Fruit fly (Drosophila melanogaster) whole organism, embryonic: ENCODE data around the gene Rdh.
A peak's percentile ranks its signal among the peaks of the same experiment; 100 is the strongest.

Source experiments
- Abd-B ChIP-seq: fragments of 200-800 bp; sonication (Bioruptor generic); optimal IDR thresholded peaks from 2 replicates; lab custom pipeline; 2018; ENCODE audit warnings: missing biosample characterization, mild to moderate bottlenecking, missing genetic modification characterization, moderate library complexity
- Antp ChIP-seq: fragments of 200-800 bp; sonication (Bioruptor generic); optimal IDR thresholded peaks from 3 replicates; lab custom pipeline; 2016; ENCODE audit warnings: missing biosample characterization, missing genetic modification characterization
- CG10209 ChIP-seq: fragments of 200-800 bp; sonication (Bioruptor generic); optimal IDR thresholded peaks from 3 replicates; lab custom pipeline; 2017; ENCODE audit warnings: missing biosample characterization, mild to moderate bottlenecking, missing genetic modification characterization, missing genetic modification reagents
- CG10979 ChIP-seq: fragments of 200-800 bp; sonication (Bioruptor generic); optimal IDR thresholded peaks from 2 replicates; lab custom pipeline; 2018; ENCODE audit warnings: missing biosample characterization, mild to moderate bottlenecking, missing genetic modification characterization, moderate library complexity
- CG11247 ChIP-seq: fragments of 200-800 bp; sonication (Bioruptor generic); IDR thresholded peaks from 2 replicates; pipeline ENCODE4 v1.3.6; 2022; ENCODE audit warnings: missing biosample characterization, missing genetic modification characterization
- CG12391 ChIP-seq: fragments of 200-800 bp; sonication (Bioruptor generic); optimal IDR thresholded peaks from 3 replicates; lab custom pipeline; 2018; ENCODE audit warnings: missing biosample characterization, mild to moderate bottlenecking, missing genetic modification characterization, moderate library complexity
- CG14667 ChIP-seq: fragments of 200-800 bp; sonication (Bioruptor generic); IDR thresholded peaks from 2 replicates; pipeline ENCODE4 v1.3.6; 2022; ENCODE audit warnings: missing biosample characterization, missing genetic modification characterization
- CG15073 ChIP-seq: fragments of 200-800 bp; sonication (Bioruptor generic); optimal IDR thresholded peaks from 2 replicates; lab custom pipeline; 2016; ENCODE audit warnings: missing biosample characterization, missing genetic modification characterization
- CG1603 ChIP-seq: fragments of 200-800 bp; sonication (Bioruptor generic); optimal IDR thresholded peaks from 2 replicates; lab custom pipeline; 2019; ENCODE audit warnings: missing biosample characterization, mild to moderate bottlenecking, missing genetic modification characterization, moderate library complexity
- CG17186 ChIP-seq: fragments of 200-800 bp; sonication (Bioruptor generic); optimal IDR thresholded peaks from 3 replicates; lab custom pipeline; 2017; ENCODE audit warnings: missing biosample characterization, missing genetic modification reagents, missing genetic modification characterization
- CG17361 ChIP-seq: fragments of 200-800 bp; sonication (Bioruptor generic); IDR thresholded peaks from 3 replicates; pipeline ENCODE4 v1.3.6; 2022; ENCODE audit warnings: missing biosample characterization, missing genetic modification characterization
- CG17568 ChIP-seq: fragments of 200-800 bp; sonication (Bioruptor generic); optimal IDR thresholded peaks from 2 replicates; lab custom pipeline; 2018; ENCODE audit warnings: missing biosample characterization, mild to moderate bottlenecking, missing genetic modification characterization, moderate library complexity
- CG30431 ChIP-seq: fragments of 200-800 bp; sonication (Bioruptor generic); optimal IDR thresholded peaks from 2 replicates; lab custom pipeline; 2017; ENCODE audit warnings: missing biosample characterization, missing genetic modification characterization
- CG3847 ChIP-seq: fragments of 200-800 bp; sonication (Bioruptor generic); IDR thresholded peaks from 2 replicates; pipeline ENCODE4 v1.3.6; 2022; ENCODE audit warnings: missing biosample characterization, missing genetic modification characterization
- CG42726 ChIP-seq: fragments of 200-800 bp; sonication (Bioruptor generic); IDR thresholded peaks from 2 replicates; pipeline ENCODE4 v1.3.6; 2022; ENCODE audit warnings: missing biosample characterization, missing genetic modification characterization; ENCODE audit not compliant: partially characterized antibody
- CG4424 ChIP-seq: fragments of 200-800 bp; sonication (Bioruptor generic); optimal IDR thresholded peaks from 3 replicates; lab custom pipeline; 2016; ENCODE audit warnings: missing biosample characterization, missing genetic modification characterization
- Chrac-16 ChIP-seq: fragments of 200-800 bp; sonication (Bioruptor generic); optimal IDR thresholded peaks from 3 replicates; lab custom pipeline; 2016; ENCODE audit warnings: missing biosample characterization, missing genetic modification characterization
- ERR ChIP-seq: fragments of 200-800 bp; sonication (Bioruptor generic); optimal IDR thresholded peaks from 2 replicates; lab custom pipeline; 2016; ENCODE audit warnings: missing biosample characterization, missing genetic modification characterization
- Fer2 ChIP-seq: fragments of 200-800 bp; sonication (Bioruptor generic); optimal IDR thresholded peaks from 2 replicates; lab custom pipeline; 2018; ENCODE audit warnings: missing biosample characterization, mild to moderate bottlenecking, missing genetic modification characterization, moderate library complexity
- Hand ChIP-seq: fragments of 200-800 bp; sonication (Bioruptor generic); optimal IDR thresholded peaks from 2 replicates; lab custom pipeline; 2017; ENCODE audit warnings: mild to moderate bottlenecking, missing biosample characterization, missing genetic modification reagents, missing genetic modification characterization
- Kr ChIP-seq: fragments of 200-800 bp; sonication (Bioruptor generic); optimal IDR thresholded peaks from 2 replicates; lab custom pipeline; 2017; ENCODE audit warnings: missing biosample characterization, mild to moderate bottlenecking, missing genetic modification characterization
- MBD-R2 ChIP-seq: fragments of 200-800 bp; sonication (Bioruptor generic); IDR thresholded peaks from 2 replicates; pipeline ENCODE4 v1.3.6; 2022; ENCODE audit warnings: missing biosample characterization, missing genetic modification characterization
- Med ChIP-seq: fragments of 200-800 bp; sonication (Bioruptor generic); peaks from one replicate; lab custom pipeline; 2016; ENCODE audit warnings: missing biosample characterization, missing genetic modification characterization, mild to moderate bottlenecking, inconsistent platforms, moderate library complexity
- Myb ChIP-seq: fragments of 200-800 bp; sonication (Bioruptor generic); optimal IDR thresholded peaks from 2 replicates; lab custom pipeline; 2016; ENCODE audit warnings: missing biosample characterization, missing genetic modification characterization
- NFAT ChIP-seq: fragments of 200-800 bp; sonication (Bioruptor generic); IDR thresholded peaks from 2 replicates; pipeline ENCODE4 v1.3.6; 2022; ENCODE audit warnings: missing biosample characterization, missing genetic modification characterization
- Oli ChIP-seq: fragments of 200-800 bp; sonication (Bioruptor generic); optimal IDR thresholded peaks from 2 replicates; lab custom pipeline; 2018; ENCODE audit warnings: missing biosample characterization, mild to moderate bottlenecking, missing genetic modification characterization, moderate library complexity
- Pdp1 ChIP-seq, 2 experiments: fragments of 200-800 bp; sonication (Bioruptor generic); optimal IDR thresholded peaks; 3 replicates each; lab custom pipeline; 2016; ENCODE audit warnings: missing biosample characterization in 2 of 2, missing genetic modification characterization in 2 of 2, mild to moderate bottlenecking in 1 of 2, moderate library complexity in 1 of 2
- Six4 ChIP-seq: fragments of 200-800 bp; sonication (Bioruptor generic); optimal IDR thresholded peaks from 2 replicates; lab custom pipeline; 2016; ENCODE audit warnings: missing biosample characterization, missing genetic modification characterization
- Sox100B ChIP-seq: fragments of 200-800 bp; sonication (Bioruptor generic); optimal IDR thresholded peaks from 3 replicates; lab custom pipeline; 2018; ENCODE audit warnings: missing biosample characterization, mild to moderate bottlenecking, missing genetic modification characterization
- Sry-δ ChIP-seq: fragments of 200-800 bp; sonication (Bioruptor generic); optimal IDR thresholded peaks from 2 replicates; lab custom pipeline; 2016; ENCODE audit warnings: missing biosample characterization, missing genetic modification characterization
- Xrp1 ChIP-seq: fragments of 200-800 bp; sonication (Bioruptor generic); IDR thresholded peaks from 2 replicates; pipeline ENCODE4 v1.3.6; 2022; ENCODE audit warnings: missing biosample characterization, missing genetic modification characterization
- aop ChIP-seq: fragments of 200-800 bp; sonication (Bioruptor generic); IDR thresholded peaks from 2 replicates; pipeline ENCODE4 v1.3.6; 2022; ENCODE audit warnings: missing biosample characterization, missing genetic modification characterization
- az2 ChIP-seq: fragments of 200-800 bp; sonication (Bioruptor generic); optimal IDR thresholded peaks from 3 replicates; lab custom pipeline; 2016; ENCODE audit warnings: missing biosample characterization, missing genetic modification characterization
- chif ChIP-seq, 2 experiments: fragments of 200-800 bp; sonication (Bioruptor generic); optimal IDR thresholded peaks; 3 replicates each; lab custom pipeline; 2016; ENCODE audit warnings: missing biosample characterization in 2 of 2, missing genetic modification characterization in 2 of 2
- chm ChIP-seq: fragments of 200-800 bp; sonication (Bioruptor generic); IDR thresholded peaks from 2 replicates; pipeline ENCODE4 v1.3.6; 2022; ENCODE audit warnings: missing biosample characterization, missing genetic modification characterization
- dmrt11E ChIP-seq: fragments of 200-800 bp; sonication (Bioruptor generic); optimal IDR thresholded peaks from 3 replicates; lab custom pipeline; 2018; ENCODE audit warnings: missing biosample characterization, mild to moderate bottlenecking, missing genetic modification characterization, moderate library complexity
- dmrt99B ChIP-seq: fragments of 200-800 bp; sonication (Bioruptor generic); optimal IDR thresholded peaks from 2 replicates; lab custom pipeline; 2018; ENCODE audit warnings: missing biosample characterization, mild to moderate bottlenecking, missing genetic modification characterization, moderate library complexity
- dysf ChIP-seq: fragments of 200-800 bp; sonication (Bioruptor generic); IDR thresholded peaks from 3 replicates; pipeline ENCODE4 v1.3.6; 2022; ENCODE audit warnings: missing biosample characterization, missing genetic modification characterization
- eyg ChIP-seq: fragments of 200-800 bp; sonication (Bioruptor generic); optimal IDR thresholded peaks from 3 replicates; lab custom pipeline; 2016; ENCODE audit warnings: missing biosample characterization, missing genetic modification characterization
- gt ChIP-seq: fragments of 200-800 bp; sonication (Bioruptor generic); IDR thresholded peaks from 2 replicates; pipeline ENCODE4 v1.3.6; 2022; ENCODE audit warnings: missing biosample characterization, missing genetic modification characterization
- kni ChIP-seq: fragments of 200-800 bp; sonication (Bioruptor generic); optimal IDR thresholded peaks from 3 replicates; lab custom pipeline; 2017; ENCODE audit warnings: mild to moderate bottlenecking, missing biosample characterization, missing genetic modification reagents, missing genetic modification characterization
- lbe ChIP-seq: fragments of 200-800 bp; sonication (Bioruptor generic); optimal IDR thresholded peaks from 2 replicates; lab custom pipeline; 2016; ENCODE audit warnings: missing biosample characterization, mild to moderate bottlenecking, missing genetic modification characterization
- odd ChIP-seq: fragments of 200-800 bp; sonication (Bioruptor generic); optimal IDR thresholded peaks from 2 replicates; lab custom pipeline; 2017; ENCODE audit warnings: missing biosample characterization, mild to moderate bottlenecking, missing genetic modification characterization
- prd ChIP-seq, 3 experiments: fragments of >200 bp in 2 of 3; fragments of 200-800 bp in 1 of 3; sonication (Bioruptor generic) in 1 of 3; optimal IDR thresholded peaks in 2 of 3; IDR thresholded peaks in 1 of 3; 2 replicates in 2 of 3; 3 replicates in 1 of 3; pipeline versions ENCODE4 v1.3.6 to Lab custom; 2017 to 2022; ENCODE audit warnings: missing biosample characterization in 1 of 3, missing genetic modification characterization in 1 of 3
- rib ChIP-seq: fragments of 200-800 bp; sonication (Bioruptor generic); IDR thresholded peaks from 2 replicates; pipeline ENCODE4 v1.3.6; 2022; ENCODE audit warnings: missing biosample characterization, missing genetic modification characterization
- row ChIP-seq: fragments of 200-800 bp; sonication (Bioruptor generic); IDR thresholded peaks from 3 replicates; pipeline ENCODE4 v1.3.6; 2022; ENCODE audit warnings: missing biosample characterization, missing genetic modification characterization
- toy ChIP-seq: fragments of 200-800 bp; sonication (Bioruptor generic); IDR thresholded peaks from 2 replicates; pipeline ENCODE4 v1.3.6; 2022; ENCODE audit warnings: missing biosample characterization, missing genetic modification characterization
- trh ChIP-seq: fragments of 200-800 bp; sonication (Bioruptor generic); optimal IDR thresholded peaks from 2 replicates; lab custom pipeline; 2016; ENCODE audit warnings: missing biosample characterization, missing genetic modification characterization
- unpg ChIP-seq: fragments of 200-800 bp; sonication (Bioruptor generic); optimal IDR thresholded peaks from 3 replicates; lab custom pipeline; 2018; ENCODE audit warnings: missing biosample characterization, mild to moderate bottlenecking, missing genetic modification characterization, moderate library complexity
- vfl ChIP-seq: fragments of 200-800 bp; sonication (Bioruptor generic); optimal IDR thresholded peaks from 2 replicates; lab custom pipeline; 2016; ENCODE audit warnings: missing biosample characterization, missing genetic modification characterization

Rdh gene

DNA sequence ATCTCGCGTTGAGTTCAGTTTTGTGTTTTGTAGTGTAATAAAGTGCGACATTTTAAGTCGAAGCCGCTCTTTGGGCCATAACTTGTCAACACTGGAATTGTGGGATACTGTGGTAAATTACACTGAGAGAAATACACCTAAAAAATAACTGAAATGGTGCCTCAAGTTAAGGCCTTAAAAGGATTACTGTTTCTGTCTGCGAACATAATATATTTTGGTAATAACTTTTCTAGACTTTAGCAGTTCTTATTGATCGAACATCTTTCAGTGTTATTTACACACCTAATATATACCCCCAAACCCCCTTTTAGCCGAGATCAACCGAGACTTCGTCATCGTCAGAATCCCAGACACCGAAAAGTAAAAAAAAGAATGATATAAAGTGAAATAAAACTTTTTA, 26.6 kb downstream of the Rdh start (continued):
- TF ChIP-seq Xrp1 (peak; percentile 69; the same call in 1 of the 2 replicates), dmrt11E (tag; lab: Kevin White, UChicago) (peak; percentile 62), kni (GFP tag; lab: Kevin White, UChicago) (no peak), ERR (GFP tag; lab: Kevin White, UChicago) (no peak), unpg (GFP tag; lab: Kevin White, UChicago) (peak; percentile 51), Sox100B (GFP tag; lab: Kevin White, UChicago) (peak; percentile 7), CG1603 (tag; lab: Kevin White, UChicago) (peak; percentile 70), Six4 (GFP tag; lab: Kevin White, UChicago) (peak; percentile 44), Antp (GFP tag; lab: Kevin White, UChicago) (no peak), Pdp1 (GFP tag; optimal IDR thresholded peaks at IDR 0.05; lab: Kevin White, UChicago) (peak; percentile 31 to 34), Oli (tag; lab: Kevin White, UChicago) (peak; percentile 41), CG14667 (peak; percentile 33; the same call in 1 of the 2 replicates), rib (GFP tag; lab: Robert Waterston, UW) (no peak), lbe (GFP tag; lab: Kevin White, UChicago) (no peak), odd (GFP tag; lab: Kevin White, UChicago) (no peak), Chrac-16 (peak; percentile 4), dmrt99B (tag; lab: Kevin White, UChicago) (peak; percentile 44), CG11247 (0 out of 2 replicates have a peak, but pooled peaks have one; percentile 28), CG17186 (GFP tag; lab: Kevin White, UChicago) (no peak), CG10209 (GFP tag; lab: Kevin White, UChicago) (peak; percentile 30), prd (optimal IDR thresholded peaks at IDR 0.05; lab: Kevin White, UChicago) (no peak), prd (GFP tag; IDR thresholded peaks at IDR 0.05; lab: Robert Waterston, UW) (peak; percentile 34; the same call in 1 of the 3 replicates), CG30431 (GFP tag; lab: Kevin White, UChicago) (peak; percentile 0), Abd-B (GFP tag; lab: Kevin White, UChicago) (peak; percentile 59), CG15073 (GFP tag; lab: Kevin White, UChicago) (no peak), vfl (GFP tag; lab: Kevin White, UChicago) (no peak), CG4424 (GFP tag; lab: Kevin White, UChicago) (peak; percentile 61), toy (GFP tag; lab: Robert Waterston, UW) (peak; percentile 42; the same call in 1 of the 2 replicates), az2 (peak; percentile 42), CG10979 (tag; lab: Kevin White, UChicago) (peak; percentile 64), MBD-R2 (GFP tag; lab: Robert Waterston, UW) (no peak), trh (GFP tag; lab: Kevin White, UChicago) (no peak), row (GFP tag; lab: Robert Waterston, UW) (peak; percentile 46; the same call in 2 of the 3 replicates), CG42726 (GFP tag; lab: Robert Waterston, UW) (no peak), aop (GFP tag; lab: Robert Waterston, UW) (no peak), NFAT (no peak)

DNA sequence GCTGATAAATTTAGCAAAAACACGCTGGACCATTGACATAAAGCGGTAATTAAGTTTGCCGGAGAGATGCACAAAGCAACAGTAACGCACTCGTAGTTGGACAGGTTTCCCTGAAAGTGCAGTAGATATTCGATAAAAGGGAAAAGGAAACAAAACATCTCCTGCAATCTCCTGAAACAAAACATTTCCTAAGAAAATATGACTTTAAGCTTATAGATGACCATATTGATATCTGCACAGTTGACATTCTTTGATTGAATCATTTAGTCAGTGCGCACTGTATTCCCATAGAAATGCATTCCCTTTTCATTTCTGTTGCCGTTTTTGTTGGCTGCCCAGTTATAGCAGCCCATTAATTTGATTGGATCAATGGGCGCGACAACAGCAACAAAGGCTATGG, 27.6 kb downstream of the Rdh start:
- TF ChIP-seq CG17361 (GFP tag; lab: Robert Waterston, UW) (peak; percentile 32; the same call in 1 of the 3 replicates), Myb (GFP tag; lab: Kevin White, UChicago) (no peak), gt (0 out of 2 replicates have a peak, but pooled peaks have one; percentile 23), Sry-δ (no peak), CG12391 (tag; lab: Kevin White, UChicago) (peak; percentile 62), row (GFP tag; lab: Robert Waterston, UW) (peak; percentile 60), dysf (GFP tag; lab: Robert Waterston, UW) (0 out of 3 replicates have a peak, but pooled peaks have one; percentile 43), Hand (GFP tag; lab: Kevin White, UChicago) (no peak), eyg (no peak), Med (peak; percentile 92), CG17568 (GFP tag; lab: Kevin White, UChicago) (peak; percentile 6), chif (GFP tag; optimal IDR thresholded peaks at IDR 0.05; lab: Kevin White, UChicago) (peak; percentile 66 to 81), CG3847 (no peak), unpg (GFP tag; lab: Kevin White, UChicago) (peak; percentile 67), Kr (GFP tag; lab: Kevin White, UChicago) (no peak), Fer2 (tag; lab: Kevin White, UChicago) (no peak), chm (peak; percentile 38; the same call in 1 of the 2 replicates)
